Worm (Caenorhabditis elegans): ENCODE data around the gene srh-4.

DNA sequence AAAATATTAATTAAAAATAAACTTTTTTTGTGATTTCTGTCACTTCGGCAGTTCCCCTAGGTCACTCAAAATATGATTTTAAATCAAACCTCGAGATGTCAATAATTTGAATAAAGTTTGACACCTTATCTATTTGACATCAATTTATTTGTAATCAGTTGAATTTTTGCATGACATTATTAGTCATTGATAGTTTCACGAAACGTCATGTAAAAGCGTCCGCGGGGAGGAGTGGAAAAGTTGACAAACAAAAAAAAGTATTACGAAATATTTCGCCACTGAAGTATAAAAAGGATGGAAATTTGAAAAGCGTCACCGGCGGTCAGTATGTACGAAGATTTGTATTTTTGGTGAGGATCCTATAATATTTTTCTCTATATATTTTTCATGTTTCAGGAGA is 14.5 kb downstream of the srh-4 start, which contains the start of gene K09D9.1:
- no peak for TF ChIP-seq ZK337.2 (GFP tag; IDR thresholded peaks at IDR 0.05)
- TF ChIP-seq lsy-2 (tag; optimal IDR thresholded peaks at IDR 0.05): no peak
- TF ChIP-seq zag-1 (tag; optimal IDR thresholded peaks at IDR 0.05): no peak
- no peak for TF ChIP-seq mep-1 (tag; optimal IDR thresholded peaks at IDR 0.05)
- TF ChIP-seq fos-1 (tag; optimal IDR thresholded peaks at IDR 0.05): no peak
- TF ChIP-seq Y105C5A.15 (GFP tag; IDR thresholded peaks at IDR 0.05): no peak
- TF ChIP-seq skn-1 (tag; optimal IDR thresholded peaks at IDR 0.05): no peak
- TF ChIP-seq egl-27 (tag; optimal IDR thresholded peaks at IDR 0.05): no peak
- no peak for TF ChIP-seq set-16 (GFP tag; IDR thresholded peaks at IDR 0.05)
- no peak for TF ChIP-seq aly-2 (tag; optimal IDR thresholded peaks at IDR 0.05)
- TF ChIP-seq aha-1 (tag): no peak
- no peak for TF ChIP-seq nhr-111 (GFP tag; optimal IDR thresholded peaks at IDR 0.05)
